Worm (Caenorhabditis elegans): ENCODE results near the gene clec-225.

- TF ChIP-seq nhr-42 (GFP tag; IDR thresholded peaks at IDR 0.05) (no peak), zag-1 (tag; optimal IDR thresholded peaks at IDR 0.05) (no peak), mdl-1 (tag; optimal IDR thresholded peaks at IDR 0.05) (no peak), ama-1 (optimal IDR thresholded peaks at IDR 0.05) (no peak)
These were observed 13.4 kb downstream of the clec-225 start for ce11 chrV:13121266-13121665.
